Worm (Caenorhabditis elegans): ENCODE results near the gene mlc-3.
A peak's percentile ranks its signal among the peaks of the same experiment; 100 is the strongest.

mlc-3 gene

DNA sequence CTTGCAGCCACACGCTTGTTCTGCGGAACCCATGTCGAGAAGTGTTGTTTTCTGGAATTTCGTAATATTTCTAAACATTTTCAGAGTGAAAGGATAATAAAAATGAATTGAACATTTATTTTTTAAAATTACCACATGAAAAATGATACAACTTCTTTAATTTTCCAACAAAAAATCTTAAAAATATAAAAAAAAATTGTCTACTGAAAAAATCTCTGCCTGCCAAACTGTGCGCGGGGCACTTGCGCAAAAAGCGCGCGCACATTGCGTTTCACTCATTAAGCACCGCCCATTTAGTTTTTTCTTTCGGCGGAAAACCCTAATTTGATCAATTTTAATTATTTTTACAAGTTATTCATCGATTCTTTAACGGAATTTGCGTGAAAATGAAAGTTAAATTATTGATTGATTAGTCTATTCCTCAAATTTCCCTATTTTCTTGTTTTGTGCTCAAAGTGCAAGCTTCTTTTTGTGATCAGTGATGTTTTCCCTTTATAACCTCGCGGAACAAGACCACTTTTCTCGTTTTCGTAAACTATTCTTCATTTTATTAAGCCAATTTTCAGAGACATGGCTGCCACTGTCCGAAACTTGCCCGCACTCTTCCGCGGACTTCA is 9.8 kb upstream of the mlc-3 start, which contains the start of the genes nmad-1 and hach-1 (continued):
- TF ChIP-seq lin-39 (tag; optimal IDR thresholded peaks at IDR 0.05) (peak; percentile 69), unc-86 (tag; optimal IDR thresholded peaks at IDR 0.05) (peak; percentile 68), nhr-76 (tag; optimal IDR thresholded peaks at IDR 0.05) (no peak), Y116A8C.19 (tag; optimal IDR thresholded peaks at IDR 0.05; ENCODE audit: borderline replicate concordance) (no peak), nhr-20 (tag; optimal IDR thresholded peaks at IDR 0.05) (peak; percentile 90), nhr-28 (tag; optimal IDR thresholded peaks at IDR 0.05) (no peak), mef-2 (tag; optimal IDR thresholded peaks at IDR 0.05) (no peak), unc-130 (tag; optimal IDR thresholded peaks at IDR 0.05) (peak; percentile 72), rnt-1 (tag; optimal IDR thresholded peaks at IDR 0.05) (peak; percentile 83), blmp-1 (tag; optimal IDR thresholded peaks at IDR 0.05) (peak; percentile 43), efl-1 (optimal IDR thresholded peaks at IDR 0.05) (peak; percentile 56 to 74), efl-1 (GFP tag; optimal IDR thresholded peaks at IDR 0.05 in 1 of 2) (peak; percentile 46 to 97), fkh-8 (tag; optimal IDR thresholded peaks at IDR 0.05) (peak; percentile 23), ceh-90 (tag; optimal IDR thresholded peaks at IDR 0.05) (no peak), fkh-10 (GFP tag; optimal IDR thresholded peaks at IDR 0.05) (no peak), nhr-77 (tag; optimal IDR thresholded peaks at IDR 0.05) (no peak), egl-13 (tag; optimal IDR thresholded peaks at IDR 0.05) (peak; percentile 70), ama-1 (optimal IDR thresholded peaks at IDR 0.05) (no peak), C04F5.9 (tag; optimal IDR thresholded peaks at IDR 0.05) (peak; percentile 27), alr-1 (tag; optimal IDR thresholded peaks at IDR 0.05; ENCODE audit: borderline replicate concordance) (no peak), lsy-2 (tag; optimal IDR thresholded peaks at IDR 0.05) (peak; percentile 69 to 73), lin-14 (GFP tag; optimal IDR thresholded peaks at IDR 0.05) (peak; percentile 81), pag-3 (tag; optimal IDR thresholded peaks at IDR 0.05; ENCODE audit: borderline replicate concordance, insufficient read depth) (no peak), lin-35 (GFP tag; optimal IDR thresholded peaks at IDR 0.05) (peak; percentile 44 to 64), nhr-11 (tag; optimal IDR thresholded peaks at IDR 0.05) (no peak), fkh-4 (tag; optimal IDR thresholded peaks at IDR 0.05; ENCODE audit: borderline replicate concordance) (peak; percentile 17), elt-3 (tag; optimal IDR thresholded peaks at IDR 0.05) (peak in 1 of 6 experiments; percentile 61), skn-1 (tag; optimal IDR thresholded peaks at IDR 0.05) (peak; percentile 52), ztf-4 (tag; optimal IDR thresholded peaks at IDR 0.05) (peak; percentile 63), sup-37 (GFP tag; optimal IDR thresholded peaks at IDR 0.05) (no peak), nhr-19 (GFP tag; conservative IDR thresholded peaks at IDR 0.05) (peak; percentile 85), hlh-4 (tag; optimal IDR thresholded peaks at IDR 0.05) (no peak)

DNA sequence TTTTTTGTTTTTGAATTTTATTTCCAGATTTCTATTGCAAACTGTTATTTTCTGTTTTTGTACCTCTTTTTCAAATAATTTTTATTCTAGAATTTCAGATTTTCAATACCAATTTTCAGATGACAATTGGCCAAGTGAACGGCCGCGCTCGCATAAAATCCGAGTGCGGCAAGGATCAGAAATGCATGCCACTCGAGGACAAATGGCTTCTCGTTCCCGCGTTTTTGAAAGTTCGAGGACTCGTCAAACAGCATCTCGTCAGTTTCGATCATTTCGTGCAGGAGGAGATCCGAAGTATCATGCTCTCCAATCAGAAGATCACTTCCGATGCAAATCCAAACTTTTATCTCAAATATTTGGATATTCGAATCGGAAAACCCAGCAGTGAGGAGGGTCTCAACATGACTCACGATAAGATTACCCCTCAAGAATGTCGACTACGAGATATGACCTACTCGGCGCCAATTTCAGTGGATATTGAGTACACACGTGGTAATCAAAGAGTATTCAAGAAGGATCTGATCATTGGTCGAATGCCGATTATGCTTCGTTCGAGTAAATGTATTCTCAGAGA is 7.5 kb upstream of the mlc-3 start, which contains the start of gene rpc-2:
Gene rpc-2, plus strand, starts transcription at position 120 of the 574 bp plus-strand sequence.
- peak; percentile 1 for TF ChIP-seq nhr-85 (tag)
- no peak for TF ChIP-seq nhr-237 (tag; optimal IDR thresholded peaks at IDR 0.05)
- no peak for TF ChIP-seq unc-86 (tag; optimal IDR thresholded peaks at IDR 0.05)

DNA sequence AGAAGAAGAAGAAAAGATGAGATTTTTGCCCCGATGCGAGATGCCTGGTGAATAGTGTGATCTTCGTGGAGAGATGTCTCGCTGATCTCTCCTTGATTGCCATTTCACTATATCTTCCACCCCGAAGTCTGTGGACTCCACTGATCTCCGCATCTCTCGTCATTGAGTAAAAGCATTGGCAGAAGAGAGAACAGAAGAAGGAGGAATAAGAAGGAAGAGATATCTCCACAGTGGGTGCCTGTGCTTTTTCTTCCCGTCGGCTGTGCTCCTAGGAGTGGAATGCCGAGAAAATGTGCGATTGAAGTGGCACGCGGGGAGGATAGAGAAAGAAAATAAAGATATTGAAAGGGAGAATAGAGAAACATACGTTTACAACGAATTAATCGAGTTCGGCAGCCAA is 1.1 kb upstream of the mlc-3 start:
- TF ChIP-seq efl-1 (optimal IDR thresholded peaks at IDR 0.05) (peak; percentile 11 to 19), efl-1 (GFP tag; optimal IDR thresholded peaks at IDR 0.05 in 1 of 2) (peak in 1 of 2 experiments; percentile 87), pax-3 (tag; optimal IDR thresholded peaks at IDR 0.05) (no peak), ztf-4 (tag; optimal IDR thresholded peaks at IDR 0.05) (no peak), blmp-1 (tag; optimal IDR thresholded peaks at IDR 0.05) (peak; percentile 20), swsn-7 (tag; optimal IDR thresholded peaks at IDR 0.05) (peak; percentile 15), nhr-20 (tag; optimal IDR thresholded peaks at IDR 0.05) (peak; percentile 24), mdl-1 (tag; optimal IDR thresholded peaks at IDR 0.05) (peak in 1 of 2 experiments; percentile 25), lsy-2 (tag; optimal IDR thresholded peaks at IDR 0.05) (peak; percentile 10 to 49), tbx-2 (tag; optimal IDR thresholded peaks at IDR 0.05) (peak; percentile 31), elt-3 (tag; optimal IDR thresholded peaks at IDR 0.05) (no peak), dsc-1 (tag; optimal IDR thresholded peaks at IDR 0.05) (peak; percentile 69), mef-2 (tag; optimal IDR thresholded peaks at IDR 0.05) (no peak), snu-23 (GFP tag; optimal IDR thresholded peaks at IDR 0.05) (peak; percentile 41), aha-1 (tag; optimal IDR thresholded peaks at IDR 0.05) (no peak), lin-14 (GFP tag; optimal IDR thresholded peaks at IDR 0.05) (peak; percentile 75), ztf-11 (tag; optimal IDR thresholded peaks at IDR 0.05) (no peak), nhr-19 (GFP tag; conservative IDR thresholded peaks at IDR 0.05) (peak; percentile 39), mep-1 (tag; optimal IDR thresholded peaks at IDR 0.05) (peak; percentile 12), hpl-2 (GFP tag; optimal IDR thresholded peaks at IDR 0.05) (no peak), nhr-237 (tag; optimal IDR thresholded peaks at IDR 0.05) (no peak), pag-3 (tag; optimal IDR thresholded peaks at IDR 0.05; ENCODE audit: borderline replicate concordance, insufficient read depth) (peak; percentile 97), fos-1 (tag; optimal IDR thresholded peaks at IDR 0.05) (no peak), nhr-71 (tag; optimal IDR thresholded peaks at IDR 0.05) (peak; percentile 69), nhr-77 (tag; optimal IDR thresholded peaks at IDR 0.05) (peak; percentile 51), rnt-1 (tag; optimal IDR thresholded peaks at IDR 0.05) (peak; percentile 54)

Data from whole organism, L1 larva.